Fruit fly (Drosophila melanogaster) whole organism, embryonic: ENCODE measurements around the gene Duox.

Experiments used
- CG10654 ChIP-seq: fragments of 200-800 bp; sonication (Bioruptor generic); optimal IDR thresholded peaks from 2 replicates; lab custom pipeline; 2016; ENCODE audit warnings: missing biosample characterization, missing genetic modification characterization
- CG10959 ChIP-seq: fragments of 200-800 bp; sonication (Bioruptor generic); IDR thresholded peaks from 2 replicates; pipeline ENCODE4 v1.3.6; 2022; ENCODE audit warnings: missing biosample characterization, missing genetic modification characterization
- CG11085 ChIP-seq: fragments of 200-800 bp; sonication (Bioruptor generic); IDR thresholded peaks from 2 replicates; pipeline ENCODE4 v1.3.6; 2022; ENCODE audit warnings: missing biosample characterization, missing genetic modification characterization
- CG11247 ChIP-seq: fragments of 200-800 bp; sonication (Bioruptor generic); IDR thresholded peaks from 2 replicates; pipeline ENCODE4 v1.3.6; 2022; ENCODE audit warnings: missing biosample characterization, missing genetic modification characterization
- CG12071 ChIP-seq: fragments of 200-800 bp; sonication (Bioruptor generic); optimal IDR thresholded peaks from 3 replicates; lab custom pipeline; 2018; ENCODE audit warnings: missing biosample characterization, mild to moderate bottlenecking, missing genetic modification characterization
- CG12744 ChIP-seq: fragments of 200-800 bp; sonication (Bioruptor generic); optimal IDR thresholded peaks from 2 replicates; lab custom pipeline; 2016; ENCODE audit warnings: missing biosample characterization, missing genetic modification characterization
- CG14710 ChIP-seq: fragments of 200-800 bp; sonication (Bioruptor generic); optimal IDR thresholded peaks from 3 replicates; lab custom pipeline; 2019; ENCODE audit warnings: missing biosample characterization, mild to moderate bottlenecking, missing genetic modification characterization, moderate library complexity
- CG15696 ChIP-seq: fragments of 200-800 bp; sonication (Bioruptor generic); optimal IDR thresholded peaks from 2 replicates; lab custom pipeline; 2019; ENCODE audit warnings: missing biosample characterization, mild to moderate bottlenecking, missing genetic modification characterization, moderate library complexity
- CG1602 ChIP-seq: fragments of 200-800 bp; sonication (Bioruptor generic); optimal IDR thresholded peaks from 3 replicates; lab custom pipeline; 2016; ENCODE audit warnings: missing biosample characterization, missing genetic modification characterization
- CG16779 ChIP-seq: fragments of 200-800 bp; sonication (Bioruptor generic); IDR thresholded peaks from 2 replicates; pipeline ENCODE4 v1.3.6; 2022; ENCODE audit warnings: missing biosample characterization, missing genetic modification characterization
- CG17385 ChIP-seq: fragments of 200-800 bp; sonication (Bioruptor generic); optimal IDR thresholded peaks from 3 replicates; lab custom pipeline; 2018; ENCODE audit warnings: missing biosample characterization, mild to moderate bottlenecking, missing genetic modification characterization
- CG18619 ChIP-seq: fragments of 200-800 bp; sonication (Bioruptor generic); optimal IDR thresholded peaks from 3 replicates; lab custom pipeline; 2017; ENCODE audit warnings: missing biosample characterization, mild to moderate bottlenecking, missing genetic modification characterization
- CG31224 ChIP-seq: fragments of 200-800 bp; sonication (Bioruptor generic); IDR thresholded peaks from 2 replicates; pipeline ENCODE4 v1.3.6; 2022; ENCODE audit warnings: missing biosample characterization, missing genetic modification characterization
- CG31365 ChIP-seq: fragments of 200-800 bp; sonication (Bioruptor generic); optimal IDR thresholded peaks from 2 replicates; lab custom pipeline; 2018; ENCODE audit warnings: missing biosample characterization, mild to moderate bottlenecking, missing genetic modification characterization
- CG33557 ChIP-seq: fragments of 200-800 bp; sonication (Bioruptor generic); optimal IDR thresholded peaks from 2 replicates; lab custom pipeline; 2019; ENCODE audit warnings: missing biosample characterization, mild to moderate bottlenecking, missing genetic modification characterization, moderate library complexity
- CG3847 ChIP-seq: fragments of 200-800 bp; sonication (Bioruptor generic); IDR thresholded peaks from 2 replicates; pipeline ENCODE4 v1.3.6; 2022; ENCODE audit warnings: missing biosample characterization, missing genetic modification characterization
- CG5245 ChIP-seq: fragments of 200-800 bp; sonication (Bioruptor generic); optimal IDR thresholded peaks from 3 replicates; lab custom pipeline; 2016; ENCODE audit warnings: missing biosample characterization, missing genetic modification characterization
- CG6175 ChIP-seq: fragments of 200-800 bp; sonication (Bioruptor generic); IDR thresholded peaks from 3 replicates; pipeline ENCODE4 v1.3.6; 2022; ENCODE audit warnings: missing biosample characterization, missing genetic modification characterization
- CG7786 ChIP-seq: fragments of 200-800 bp; sonication (Bioruptor generic); optimal IDR thresholded peaks from 2 replicates; lab custom pipeline; 2016; ENCODE audit warnings: missing biosample characterization, missing genetic modification characterization
- CG7963 ChIP-seq: fragments of 200-800 bp; sonication (Bioruptor generic); IDR thresholded peaks from 3 replicates; pipeline ENCODE4 v1.3.6; 2022; ENCODE audit warnings: missing biosample characterization, missing genetic modification characterization; ENCODE audit not compliant: partially characterized antibody
- CG8944 ChIP-seq: fragments of 200-800 bp; sonication (Bioruptor generic); optimal IDR thresholded peaks from 3 replicates; lab custom pipeline; 2016; ENCODE audit warnings: missing biosample characterization, missing genetic modification characterization
- D19A ChIP-seq: fragments of 200-800 bp; optimal IDR thresholded peaks from 3 replicates; lab custom pipeline; 2019; ENCODE audit warnings: missing biosample characterization, mild to moderate bottlenecking, missing genetic modification characterization, moderate library complexity
- Dip3 ChIP-seq: fragments of 200-800 bp; sonication (Bioruptor generic); optimal IDR thresholded peaks from 3 replicates; lab custom pipeline; 2016; ENCODE audit warnings: missing biosample characterization, missing genetic modification characterization
- Hmr ChIP-seq: fragments of 200-800 bp; sonication (Bioruptor generic); optimal IDR thresholded peaks from 3 replicates; lab custom pipeline; 2017; ENCODE audit warnings: mild to moderate bottlenecking, missing biosample characterization, missing genetic modification reagents, missing genetic modification characterization
- Hmx ChIP-seq: fragments of 200-800 bp; sonication (Bioruptor generic); optimal IDR thresholded peaks from 2 replicates; lab custom pipeline; 2016; ENCODE audit warnings: missing biosample characterization, missing genetic modification characterization
- Mad ChIP-seq: fragments of 200-800 bp; sonication (Bioruptor generic); optimal IDR thresholded peaks from 2 replicates; lab custom pipeline; 2016; ENCODE audit warnings: missing biosample characterization, missing genetic modification characterization
- Nf-YA ChIP-seq: fragments of 200-800 bp; sonication (Bioruptor generic); IDR thresholded peaks from 2 replicates; pipeline ENCODE4 v1.3.6; 2022; ENCODE audit warnings: missing biosample characterization, missing genetic modification characterization
- Sin3A ChIP-seq: fragments of >200 bp; optimal IDR thresholded peaks from 2 replicates; lab custom pipeline; 2018
- croc ChIP-seq: fragments of 200-800 bp; sonication (Bioruptor generic); conservative IDR thresholded peaks from 3 replicates; pipeline ENCODE4 v1.3.6; 2022; ENCODE audit warnings: missing biosample characterization, missing genetic modification characterization
- eve ChIP-seq, 2 experiments: fragments of >200 bp; optimal IDR thresholded peaks; 2 replicates each; lab custom pipeline; 2017; ENCODE audit warnings: missing biosample characterization in 2 of 2, missing genetic modification characterization in 2 of 2
- exex ChIP-seq: fragments of 200-800 bp; sonication (Bioruptor generic); optimal IDR thresholded peaks from 4 replicates; lab custom pipeline; 2018; ENCODE audit warnings: missing biosample characterization, mild to moderate bottlenecking, missing genetic modification characterization, moderate library complexity
- gcm ChIP-seq: fragments of 200-800 bp; sonication (Bioruptor generic); optimal IDR thresholded peaks from 2 replicates; lab custom pipeline; 2019; ENCODE audit warnings: missing biosample characterization, mild to moderate bottlenecking, missing genetic modification characterization, moderate library complexity
- gfzf ChIP-seq: fragments of 200-800 bp; sonication (Bioruptor generic); optimal IDR thresholded peaks from 2 replicates; lab custom pipeline; 2016; ENCODE audit warnings: missing biosample characterization, mild to moderate bottlenecking, missing genetic modification characterization, moderate library complexity
- grn ChIP-seq: fragments of 200-800 bp; sonication (Bioruptor generic); optimal IDR thresholded peaks from 3 replicates; lab custom pipeline; 2017; ENCODE audit warnings: missing biosample characterization, missing genetic modification characterization
- gt ChIP-seq: fragments of 200-800 bp; sonication (Bioruptor generic); IDR thresholded peaks from 2 replicates; pipeline ENCODE4 v1.3.6; 2022; ENCODE audit warnings: missing biosample characterization, missing genetic modification characterization
- jing ChIP-seq: fragments of 200-800 bp; sonication (Bioruptor generic); optimal IDR thresholded peaks from 2 replicates; lab custom pipeline; 2018; ENCODE audit warnings: missing biosample characterization, mild to moderate bottlenecking, missing genetic modification characterization
- jumu ChIP-seq: fragments of 200-800 bp; sonication (Bioruptor generic); optimal IDR thresholded peaks from 3 replicates; lab custom pipeline; 2016; ENCODE audit warnings: missing biosample characterization, missing genetic modification characterization
- mirr ChIP-seq: fragments of 200-800 bp; sonication (Bioruptor generic); optimal IDR thresholded peaks from 3 replicates; lab custom pipeline; 2018; ENCODE audit warnings: missing biosample characterization, mild to moderate bottlenecking, missing genetic modification characterization
- pan ChIP-seq, 4 experiments: fragments of >200 bp in 3 of 4; fragments of 200-800 bp in 1 of 4; sonication (Bioruptor generic) in 1 of 4; optimal IDR thresholded peaks in 3 of 4; IDR thresholded peaks in 1 of 4; 2 replicates each; pipeline versions ENCODE4 v1.3.6 to Lab custom; 2017 to 2022; ENCODE audit warnings: missing biosample characterization in 2 of 4, missing genetic modification characterization in 2 of 4, mixed read lengths in 1 of 4
- pb ChIP-seq: fragments of 200-800 bp; sonication (Bioruptor generic); optimal IDR thresholded peaks from 3 replicates; lab custom pipeline; 2016; ENCODE audit warnings: missing biosample characterization, missing genetic modification characterization
- prd ChIP-seq, 3 experiments: fragments of >200 bp in 2 of 3; fragments of 200-800 bp in 1 of 3; sonication (Bioruptor generic) in 1 of 3; optimal IDR thresholded peaks in 2 of 3; IDR thresholded peaks in 1 of 3; 2 replicates in 2 of 3; 3 replicates in 1 of 3; pipeline versions ENCODE4 v1.3.6 to Lab custom; 2017 to 2022; ENCODE audit warnings: missing biosample characterization in 1 of 3, missing genetic modification characterization in 1 of 3
- scrt ChIP-seq: fragments of 200-800 bp; sonication (Bioruptor generic); optimal IDR thresholded peaks from 2 replicates; lab custom pipeline; 2018; ENCODE audit warnings: missing biosample characterization, mild to moderate bottlenecking, missing genetic modification characterization, moderate library complexity
- sens-2 ChIP-seq: fragments of 200-800 bp; sonication (Bioruptor generic); IDR thresholded peaks from 2 replicates; pipeline ENCODE4 v1.3.6; 2022; ENCODE audit warnings: missing biosample characterization, missing genetic modification characterization
- sr ChIP-seq: fragments of 200-800 bp; sonication (Bioruptor generic); IDR thresholded peaks from 3 replicates; pipeline ENCODE4 v1.3.6; 2022; ENCODE audit warnings: missing biosample characterization, missing genetic modification characterization
- sug ChIP-seq: fragments of 200-800 bp; optimal IDR thresholded peaks from 2 replicates; lab custom pipeline; 2019; ENCODE audit warnings: missing biosample characterization, mild to moderate bottlenecking, missing genetic modification characterization, moderate library complexity
- tx ChIP-seq: fragments of 200-800 bp; sonication (Bioruptor generic); optimal IDR thresholded peaks from 2 replicates; lab custom pipeline; 2016; ENCODE audit warnings: missing biosample characterization, missing genetic modification characterization
- unpg ChIP-seq: fragments of 200-800 bp; sonication (Bioruptor generic); optimal IDR thresholded peaks from 3 replicates; lab custom pipeline; 2018; ENCODE audit warnings: missing biosample characterization, mild to moderate bottlenecking, missing genetic modification characterization, moderate library complexity
- yki ChIP-seq: fragments of >200 bp; optimal IDR thresholded peaks from 3 replicates; lab custom pipeline; 2018
- zf30C ChIP-seq: fragments of 200-800 bp; sonication (Bioruptor generic); optimal IDR thresholded peaks from 3 replicates; lab custom pipeline; 2018; ENCODE audit warnings: missing biosample characterization, mild to moderate bottlenecking, missing genetic modification characterization

Gene Duox

dm6 chr2L:2855773-2856615, 25.9 kb upstream of the Duox start, which contains the start of the genes CG3104 and RpS21 (continued):
- TF ChIP-seq CG5245 (GFP tag; lab: Kevin White, UChicago) (peak; percentile 88), CG12071 (GFP tag; lab: Kevin White, UChicago) (peak; percentile 80), mirr (peak; percentile 89), scrt (GFP tag; lab: Kevin White, UChicago) (peak; percentile 83), jumu (GFP tag; lab: Kevin White, UChicago) (peak; percentile 73), CG33557 (peak; percentile 73), CG15696 (tag; lab: Kevin White, UChicago) (peak; percentile 69), gfzf (GFP tag; lab: Kevin White, UChicago) (peak; percentile 77), CG6175 (peak; percentile 87), CG14710 (tag; lab: Kevin White, UChicago) (peak; percentile 91), Nf-YA (GFP tag; lab: Robert Waterston, UW) (peak; percentile 70; the same call in 1 of the 2 replicates), CG31365 (tag; lab: Kevin White, UChicago) (peak; percentile 65), croc (GFP tag; lab: Robert Waterston, UW) (peak; percentile 58), Hmr (GFP tag; lab: Kevin White, UChicago) (peak; percentile 96), Dip3 (GFP tag; lab: Kevin White, UChicago) (peak; percentile 82), CG11247 (GFP tag; lab: Robert Waterston, UW) (peak; percentile 95), Hmx (no peak), CG3847 (peak; percentile 92), gt (GFP tag; lab: Robert Waterston, UW) (peak; percentile 77; the same call in 1 of the 2 replicates), CG16779 (peak; percentile 94), CG1602 (peak; percentile 72), sens-2 (GFP tag; lab: Robert Waterston, UW) (peak; percentile 89), prd (optimal IDR thresholded peaks at IDR 0.05; lab: Kevin White, UChicago) (no peak), prd (GFP tag; IDR thresholded peaks at IDR 0.05; lab: Robert Waterston, UW) (peak; percentile 82), pan (optimal IDR thresholded peaks at IDR 0.05; lab: Kevin White, UChicago) (no peak), pan (GFP tag; optimal IDR thresholded peaks at IDR 0.05 in 1 of 2, IDR thresholded peaks at IDR 0.05 in 1 of 2) (peak in 1 of 2 experiments; percentile 85), CG10959 (GFP tag; lab: Robert Waterston, UW) (peak; percentile 74), CG7963 (GFP tag; lab: Robert Waterston, UW) (no peak), sr (GFP tag; lab: Robert Waterston, UW) (peak; percentile 91), Sin3A (lab: Kevin White, UChicago) (peak; percentile 90), jing (peak; percentile 39), CG8944 (GFP tag; lab: Kevin White, UChicago) (peak; percentile 83), CG31224 (peak; percentile 75), exex (tag; lab: Kevin White, UChicago) (peak; percentile 29), pb (GFP tag; lab: Kevin White, UChicago) (peak; percentile 71), CG12744 (GFP tag; lab: Kevin White, UChicago) (peak; percentile 71), CG10654 (GFP tag; lab: Kevin White, UChicago) (peak; percentile 88), grn (GFP tag; lab: Kevin White, UChicago) (peak; percentile 66), yki (lab: Kevin White, UChicago) (no peak), CG7786 (peak; percentile 77), sug (tag; lab: Kevin White, UChicago) (peak; percentile 86), Mad (GFP tag; lab: Kevin White, UChicago) (peak; percentile 87), tx (peak; percentile 71), zf30C (GFP tag; lab: Kevin White, UChicago) (peak; percentile 50), CG11085 (GFP tag; lab: Robert Waterston, UW) (peak; percentile 95), unpg (peak; percentile 56), D19A (tag; lab: Kevin White, UChicago) (peak; percentile 92), CG18619 (GFP tag; lab: Kevin White, UChicago) (peak; percentile 93), gcm (GFP tag; lab: Kevin White, UChicago) (peak; percentile 4), CG17385 (GFP tag; lab: Kevin White, UChicago) (peak; percentile 87), eve (GFP tag; optimal IDR thresholded peaks at IDR 0.05; lab: Kevin White, UChicago) (peak in 1 of 2 experiments; percentile 77)
